Worm (Caenorhabditis elegans) whole organism, young adult: Measurements from ENCODE around the gene ZC116.1.

Experiments
- B0035.1 ChIP-seq: sonication (generic microtip); optimal IDR thresholded peaks from 2 replicates; lab custom pipeline; 2016; ENCODE audit warnings: missing genetic modification characterization, mild to moderate bottlenecking, missing compliant biosample characterization, missing genotype, missing genetic modification reagents
- F10E7.11 ChIP-seq: sonication (generic microtip); optimal IDR thresholded peaks from 2 replicates; lab custom pipeline; 2017; ENCODE audit warnings: mild to moderate bottlenecking, missing genetic modification characterization, moderate library complexity, missing compliant biosample characterization
- bed-1 ChIP-seq: fragments of 200-800 bp; sonication (Bioruptor generic); IDR thresholded peaks from 2 replicates; pipeline ENCODE4 v1.3.6; 2022; ENCODE audit warnings: missing genetic modification reagents, missing genetic modification characterization, missing compliant biosample characterization
- tbp1 ChIP-seq: fragments of 200-800 bp; sonication (Bioruptor generic); optimal IDR thresholded peaks from 2 replicates; lab custom pipeline; 2018; ENCODE audit warnings: mild to moderate bottlenecking, missing genetic modification characterization, missing compliant biosample characterization
- unc-62 ChIP-seq: fragments of 150-350 bp; optimal IDR thresholded peaks from 2 replicates; lab custom pipeline; 2014; ENCODE audit warnings: missing biosample characterization, missing genetic modification reagents, missing genetic modification characterization

- TF ChIP-seq bed-1 (GFP tag; lab: Robert Waterston, UW) (0 out of 2 replicates have a peak, but pooled peaks have one; percentile 16), tbp1 (GFP tag; lab: Kevin White, UChicago) (no peak), B0035.1 (tag; lab: Kevin White, UChicago) (no peak), F10E7.11 (tag; lab: Kevin White, UChicago) (no peak), unc-62 (GFP tag; lab: Kevin White, UChicago) (no peak)
These were observed 23.4 kb downstream of the ZC116.1 start for ce11 chrV:12633046-12633445.
